Worm (Caenorhabditis elegans): ENCODE measurements around the gene T25E12.6.

- TF ChIP-seq snpc-4 (tag; optimal IDR thresholded peaks at IDR 0.05) (no peak), nhr-23 (tag; optimal IDR thresholded peaks at IDR 0.05) (no peak), nhr-11 (tag; optimal IDR thresholded peaks at IDR 0.05) (no peak), aly-2 (tag; optimal IDR thresholded peaks at IDR 0.05) (no peak), ztf-4 (tag; optimal IDR thresholded peaks at IDR 0.05) (no peak)
Measured at ce11 chrV:16779971-16780370, 37.7 kb downstream of the T25E12.6 start.
